Fruit fly (Drosophila melanogaster): ENCODE measurements around the gene CG4854.

DNA sequence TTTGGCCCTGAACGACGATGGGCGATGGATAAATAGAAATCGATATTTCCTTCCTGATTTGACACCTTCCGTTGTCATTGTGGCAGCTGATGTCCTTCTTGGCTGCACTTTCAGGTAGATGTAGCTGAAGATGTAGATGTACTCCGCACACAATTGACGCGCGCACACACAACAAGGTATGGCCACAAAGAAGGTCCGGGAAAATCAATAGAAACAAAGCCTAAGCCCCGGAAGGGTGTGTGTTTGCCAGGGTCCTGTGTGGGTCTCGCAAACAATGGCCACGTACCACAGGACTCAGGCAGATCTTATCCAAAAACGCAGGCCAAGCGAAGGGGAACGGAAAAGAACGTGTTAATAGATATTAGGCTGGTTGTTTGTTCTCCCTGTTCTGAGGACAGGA lies 32.5 kb upstream of the CG4854 start:
- TF ChIP-seq CG34406 (GFP tag; optimal IDR thresholded peaks at IDR 0.05) (no peak), dsx (GFP tag; optimal IDR thresholded peaks at IDR 0.05; ENCODE audit: poor library complexity, severe bottlenecking) (no peak), CG4318 (GFP tag; optimal IDR thresholded peaks at IDR 0.05) (no peak)

Measured in whole organism, prepupa.